Fruit fly (Drosophila melanogaster): Measurements from ENCODE around the gene alpha-Cat.

DNA sequence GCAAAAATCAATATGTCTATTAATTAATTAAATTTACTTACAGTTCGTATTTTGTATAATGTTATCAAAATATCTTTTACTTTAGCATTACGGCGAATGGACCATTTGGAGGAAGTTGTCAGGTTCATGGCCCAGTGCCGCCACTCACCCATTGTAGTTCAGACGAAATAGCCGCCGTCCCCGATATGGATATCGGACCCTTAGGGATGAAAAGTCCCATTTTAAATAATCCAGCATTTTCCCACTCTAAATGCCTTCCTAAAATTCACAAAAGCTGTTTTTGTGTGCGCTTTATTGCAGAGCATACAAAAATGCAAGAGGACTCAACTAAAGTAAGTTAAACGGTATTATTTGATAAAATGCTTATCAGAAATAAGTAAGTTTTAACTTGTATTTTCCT lies 59.8 kb downstream of the alpha-Cat start:
- no peak for TF ChIP-seq psq (optimal IDR thresholded peaks at IDR 0.05)
- no peak for TF ChIP-seq EcR (GFP tag; optimal IDR thresholded peaks at IDR 0.05)
- TF ChIP-seq usp (GFP tag; optimal IDR thresholded peaks at IDR 0.05), result no peak
- no peak for TF ChIP-seq CG8478 (optimal IDR thresholded peaks at IDR 0.05)
- TF ChIP-seq pan (optimal IDR thresholded peaks at IDR 0.05), result no peak
- no peak for TF ChIP-seq Dll (optimal IDR thresholded peaks at IDR 0.05)
